Fruit fly (Drosophila melanogaster): ENCODE measurements around the gene up.

The up gene

dm6 chrX:13641115-13641890 is 38.9 kb upstream of the up start (continued):
- TF ChIP-seq CG17802 (tag; optimal IDR thresholded peaks at IDR 0.05), result peak; percentile 73
- no peak for TF ChIP-seq CG2129 (GFP tag; IDR thresholded peaks at IDR 0.05; ENCODE audit: partially characterized antibody)
- TF ChIP-seq tap (tag; optimal IDR thresholded peaks at IDR 0.05), result peak; percentile 88
- TF ChIP-seq CG11504 (tag; optimal IDR thresholded peaks at IDR 0.05), result peak; percentile 94
- peak; percentile 77; the same call in 1 of the 2 replicates for TF ChIP-seq Lim3 (GFP tag; IDR thresholded peaks at IDR 0.05)
- TF ChIP-seq cwo (GFP tag; optimal IDR thresholded peaks at IDR 0.05), result peak; percentile 86
- TF ChIP-seq da (GFP tag; optimal IDR thresholded peaks at IDR 0.05), result peak; percentile 89
- peak; percentile 91 for TF ChIP-seq CG7556 (GFP tag; optimal IDR thresholded peaks at IDR 0.05)
- TF ChIP-seq CG10462 (GFP tag; optimal IDR thresholded peaks at IDR 0.05), result peak; percentile 90
- TF ChIP-seq CG33557 (GFP tag; optimal IDR thresholded peaks at IDR 0.05), result peak; percentile 68
- TF ChIP-seq al (GFP tag; IDR thresholded peaks at IDR 0.05), result peak; percentile 89
- no peak for TF ChIP-seq tll (GFP tag; optimal IDR thresholded peaks at IDR 0.05)
- peak; percentile 82 for TF ChIP-seq CG14710 (tag; optimal IDR thresholded peaks at IDR 0.05)
- TF ChIP-seq CG17385 (GFP tag; optimal IDR thresholded peaks at IDR 0.05), result peak; percentile 91
- no peak for TF ChIP-seq pros (GFP tag; optimal IDR thresholded peaks at IDR 0.05)
- TF ChIP-seq HLH54F (GFP tag; optimal IDR thresholded peaks at IDR 0.05), result peak; percentile 95
- peak; percentile 93 to 96 for TF ChIP-seq Pdp1 (GFP tag; optimal IDR thresholded peaks at IDR 0.05)
- peak; percentile 89 for TF ChIP-seq Mes4 (GFP tag; optimal IDR thresholded peaks at IDR 0.05)
- TF ChIP-seq sima (GFP tag; optimal IDR thresholded peaks at IDR 0.05), result peak; percentile 82
- TF ChIP-seq dmrt99B (tag; optimal IDR thresholded peaks at IDR 0.05), result peak; percentile 94
- TF ChIP-seq zen2 (GFP tag; IDR thresholded peaks at IDR 0.05; ENCODE audit: partially characterized antibody), result no peak
- TF ChIP-seq abd-A (tag; optimal IDR thresholded peaks at IDR 0.05), result no peak
- TF ChIP-seq inv (GFP tag; IDR thresholded peaks at IDR 0.05; ENCODE audit: partially characterized antibody), result no peak
- no peak; the same call in 3 of the 4 replicates for TF ChIP-seq chinmo (GFP tag; IDR thresholded peaks at IDR 0.05; ENCODE audit: partially characterized antibody)
- TF ChIP-seq CG12236 (GFP tag; optimal IDR thresholded peaks at IDR 0.05), result peak; percentile 93
- peak; percentile 83 for TF ChIP-seq MBD-R2 (GFP tag; IDR thresholded peaks at IDR 0.05)
- TF ChIP-seq E2f2 (GFP tag; IDR thresholded peaks at IDR 0.05), result peak; percentile 83
- TF ChIP-seq pzg (GFP tag; optimal IDR thresholded peaks at IDR 0.05), result peak; percentile 16
- TF ChIP-seq D (optimal IDR thresholded peaks at IDR 0.05), result no peak
- peak; percentile 89 for TF ChIP-seq D (GFP tag; optimal IDR thresholded peaks at IDR 0.05)
- TF ChIP-seq CG6813 (GFP tag; optimal IDR thresholded peaks at IDR 0.05), result peak; percentile 86
- peak; percentile 91 for TF ChIP-seq Hr3 (GFP tag; optimal IDR thresholded peaks at IDR 0.05)
- peak; percentile 95 for TF ChIP-seq jumu (GFP tag; optimal IDR thresholded peaks at IDR 0.05)
- TF ChIP-seq fd102C (GFP tag; optimal IDR thresholded peaks at IDR 0.05), result peak; percentile 58
- peak; percentile 68 for TF ChIP-seq CG18011 (GFP tag; optimal IDR thresholded peaks at IDR 0.05)
- peak; percentile 86 for TF ChIP-seq CG8388 (GFP tag; optimal IDR thresholded peaks at IDR 0.05)
- TF ChIP-seq run (tag; optimal IDR thresholded peaks at IDR 0.05), result peak; percentile 77
- TF ChIP-seq CG6689 (GFP tag; IDR thresholded peaks at IDR 0.05), result peak; percentile 90
- TF ChIP-seq CG12391 (tag; optimal IDR thresholded peaks at IDR 0.05), result peak; percentile 92
- TF ChIP-seq CG3065 (GFP tag; optimal IDR thresholded peaks at IDR 0.05), result peak; percentile 73
- peak; percentile 64 for TF ChIP-seq CG10431 (GFP tag; optimal IDR thresholded peaks at IDR 0.05)
- peak; percentile 80 for TF ChIP-seq croc (GFP tag; conservative IDR thresholded peaks at IDR 0.05)
- TF ChIP-seq usp (GFP tag; optimal IDR thresholded peaks at IDR 0.05), result no peak
- peak; percentile 69 for TF ChIP-seq gsb-n (tag; optimal IDR thresholded peaks at IDR 0.05)
- peak; percentile 93 for TF ChIP-seq CG18619 (GFP tag; optimal IDR thresholded peaks at IDR 0.05)
- peak; percentile 93 for TF ChIP-seq CG4820 (GFP tag; optimal IDR thresholded peaks at IDR 0.05)
- peak; percentile 96 for TF ChIP-seq CoRest (tag; optimal IDR thresholded peaks at IDR 0.05)
- TF ChIP-seq gem (tag; optimal IDR thresholded peaks at IDR 0.05), result peak; percentile 95
